Fruit fly (Drosophila melanogaster) whole organism, embryonic: Measurements from ENCODE around the gene CG5515.

Experiments
- Atf-2 ChIP-seq: fragments of 200-800 bp; sonication (Bioruptor generic); optimal IDR thresholded peaks from 2 replicates; lab custom pipeline; 2016; ENCODE audit warnings: missing biosample characterization, missing genetic modification characterization
- CG10979 ChIP-seq: fragments of 200-800 bp; sonication (Bioruptor generic); optimal IDR thresholded peaks from 2 replicates; lab custom pipeline; 2018; ENCODE audit warnings: missing biosample characterization, mild to moderate bottlenecking, missing genetic modification characterization, moderate library complexity
- CG12219 ChIP-seq: fragments of 200-800 bp; sonication (Bioruptor generic); optimal IDR thresholded peaks from 3 replicates; lab custom pipeline; 2018; ENCODE audit warnings: missing biosample characterization, mild to moderate bottlenecking, missing genetic modification characterization
- CG12942 ChIP-seq: fragments of 200-800 bp; sonication (Bioruptor generic); optimal IDR thresholded peaks from 3 replicates; lab custom pipeline; 2016; ENCODE audit warnings: missing biosample characterization, missing genetic modification characterization
- CG13624 ChIP-seq: fragments of 200-800 bp; sonication (Bioruptor generic); optimal IDR thresholded peaks from 2 replicates; lab custom pipeline; 2016; ENCODE audit warnings: missing biosample characterization, missing genetic modification characterization
- CG15479 ChIP-seq: fragments of 200-800 bp; sonication (Bioruptor generic); optimal IDR thresholded peaks from 3 replicates; lab custom pipeline; 2019; ENCODE audit warnings: missing biosample characterization, mild to moderate bottlenecking, missing genetic modification characterization, moderate library complexity
- CG1603 ChIP-seq: fragments of 200-800 bp; sonication (Bioruptor generic); optimal IDR thresholded peaks from 2 replicates; lab custom pipeline; 2019; ENCODE audit warnings: missing biosample characterization, mild to moderate bottlenecking, missing genetic modification characterization, moderate library complexity
- CG16813 ChIP-seq: fragments of 200-800 bp; sonication (Bioruptor generic); IDR thresholded peaks from 3 replicates; pipeline ENCODE4 v1.3.6; 2022; ENCODE audit warnings: missing biosample characterization, missing genetic modification characterization; ENCODE audit not compliant: partially characterized antibody
- CG17361 ChIP-seq: fragments of 200-800 bp; sonication (Bioruptor generic); IDR thresholded peaks from 3 replicates; pipeline ENCODE4 v1.3.6; 2022; ENCODE audit warnings: missing biosample characterization, missing genetic modification characterization
- CG18599 ChIP-seq: fragments of 200-800 bp; sonication (Bioruptor generic); optimal IDR thresholded peaks from 3 replicates; lab custom pipeline; 2017; ENCODE audit warnings: missing biosample characterization, missing genetic modification characterization, mild to moderate bottlenecking, moderate library complexity, missing genetic modification reagents
- CG2712 ChIP-seq: fragments of 200-800 bp; optimal IDR thresholded peaks from 3 replicates; lab custom pipeline; 2019; ENCODE audit warnings: missing biosample characterization, mild to moderate bottlenecking, missing genetic modification characterization, moderate library complexity
- CG2889 ChIP-seq: fragments of 200-800 bp; sonication (Bioruptor generic); IDR thresholded peaks from 3 replicates; pipeline ENCODE4 v1.3.6; 2022; ENCODE audit warnings: missing biosample characterization, missing genetic modification characterization
- CG30020 ChIP-seq: fragments of 200-800 bp; optimal IDR thresholded peaks from 2 replicates; lab custom pipeline; 2019; ENCODE audit warnings: missing biosample characterization, mild to moderate bottlenecking, missing genetic modification characterization, moderate library complexity
- CG30403 ChIP-seq: fragments of 200-800 bp; sonication (Bioruptor generic); optimal IDR thresholded peaks from 3 replicates; lab custom pipeline; 2016; ENCODE audit warnings: missing biosample characterization, missing genetic modification characterization
- CG4360 ChIP-seq: fragments of 200-800 bp; sonication (Bioruptor generic); IDR thresholded peaks from 2 replicates; pipeline ENCODE4 v1.3.6; 2022; ENCODE audit warnings: missing biosample characterization, missing genetic modification characterization
- CG5245 ChIP-seq: fragments of 200-800 bp; sonication (Bioruptor generic); optimal IDR thresholded peaks from 3 replicates; lab custom pipeline; 2016; ENCODE audit warnings: missing biosample characterization, missing genetic modification characterization
- CG6791 ChIP-seq: fragments of 200-800 bp; sonication (Bioruptor generic); IDR thresholded peaks from 3 replicates; pipeline ENCODE4 v1.3.6; 2022; ENCODE audit warnings: missing biosample characterization, missing genetic modification characterization; ENCODE audit not compliant: partially characterized antibody
- CG8089 ChIP-seq: fragments of 200-800 bp; sonication (Bioruptor generic); optimal IDR thresholded peaks from 3 replicates; lab custom pipeline; 2016; ENCODE audit warnings: missing biosample characterization, missing genetic modification characterization
- CG8359 ChIP-seq: fragments of 200-800 bp; sonication (Bioruptor generic); optimal IDR thresholded peaks from 2 replicates; lab custom pipeline; 2017; ENCODE audit warnings: missing biosample characterization, mild to moderate bottlenecking, missing genetic modification characterization, borderline replicate concordance
- CG8478 ChIP-seq: fragments of >200 bp; optimal IDR thresholded peaks from 2 replicates; lab custom pipeline; 2018
- D ChIP-seq, 2 experiments: fragments of 200-800 bp in 1 of 2; fragments of >200 bp in 1 of 2; sonication (Bioruptor generic) in 1 of 2; optimal IDR thresholded peaks; 2 replicates in 1 of 2; 3 replicates in 1 of 2; lab custom pipeline; 2017; ENCODE audit warnings: mild to moderate bottlenecking in 1 of 2, missing biosample characterization in 1 of 2, missing genetic modification characterization in 1 of 2, missing genetic modification reagents in 1 of 2
- Dfd ChIP-seq, 2 experiments: fragments of >200 bp; optimal IDR thresholded peaks; 2 replicates each; lab custom pipeline; 2017; ENCODE audit warnings: missing biosample characterization in 2 of 2, missing genetic modification characterization in 2 of 2
- Ets97D ChIP-seq: fragments of 200-800 bp; sonication (Bioruptor generic); optimal IDR thresholded peaks from 3 replicates; lab custom pipeline; 2016; ENCODE audit warnings: missing biosample characterization, missing genetic modification characterization
- HHEX ChIP-seq: fragments of 200-800 bp; sonication (Bioruptor generic); optimal IDR thresholded peaks from 3 replicates; lab custom pipeline; 2017; ENCODE audit warnings: missing biosample characterization, mild to moderate bottlenecking, missing genetic modification characterization, missing genetic modification reagents
- Side ChIP-seq: fragments of 200-800 bp; sonication (Bioruptor generic); optimal IDR thresholded peaks from 2 replicates; lab custom pipeline; 2016; ENCODE audit warnings: missing biosample characterization, missing genetic modification characterization
- Vsx1 ChIP-seq: fragments of 200-800 bp; sonication (Bioruptor generic); optimal IDR thresholded peaks from 2 replicates; lab custom pipeline; 2017; ENCODE audit warnings: missing biosample characterization, mild to moderate bottlenecking, missing genetic modification characterization, missing genetic modification reagents
- cad ChIP-seq: fragments of >200 bp; optimal IDR thresholded peaks from 2 replicates; lab custom pipeline; 2017; ENCODE audit warnings: missing biosample characterization, missing genetic modification characterization
- chm ChIP-seq: fragments of 200-800 bp; sonication (Bioruptor generic); IDR thresholded peaks from 2 replicates; pipeline ENCODE4 v1.3.6; 2022; ENCODE audit warnings: missing biosample characterization, missing genetic modification characterization
- dm ChIP-seq: fragments of 200-800 bp; sonication (Bioruptor generic); optimal IDR thresholded peaks from 3 replicates; lab custom pipeline; 2016; ENCODE audit warnings: missing biosample characterization, missing genetic modification characterization
- emc ChIP-seq: fragments of 200-800 bp; sonication (Bioruptor generic); optimal IDR thresholded peaks from 2 replicates; lab custom pipeline; 2016; ENCODE audit warnings: missing biosample characterization, missing genetic modification characterization
- prd ChIP-seq, 3 experiments: fragments of >200 bp in 2 of 3; fragments of 200-800 bp in 1 of 3; sonication (Bioruptor generic) in 1 of 3; optimal IDR thresholded peaks in 2 of 3; IDR thresholded peaks in 1 of 3; 2 replicates in 2 of 3; 3 replicates in 1 of 3; pipeline versions ENCODE4 v1.3.6 to Lab custom; 2017 to 2022; ENCODE audit warnings: missing biosample characterization in 1 of 3, missing genetic modification characterization in 1 of 3
- pum ChIP-seq: fragments of 200-800 bp; sonication (Bioruptor generic); optimal IDR thresholded peaks from 2 replicates; lab custom pipeline; 2016; ENCODE audit warnings: missing biosample characterization, missing genetic modification characterization
- slbo ChIP-seq: fragments of 200-800 bp; sonication (Bioruptor generic); IDR thresholded peaks from 2 replicates; pipeline ENCODE4 v1.3.6; 2022; ENCODE audit warnings: missing biosample characterization, missing genetic modification characterization
- slou ChIP-seq: fragments of 200-800 bp; sonication (Bioruptor generic); optimal IDR thresholded peaks from 3 replicates; lab custom pipeline; 2016; ENCODE audit warnings: missing biosample characterization, missing genetic modification characterization
- slp2 ChIP-seq: fragments of 200-800 bp; sonication (Bioruptor generic); optimal IDR thresholded peaks from 2 replicates; lab custom pipeline; 2016; ENCODE audit warnings: missing biosample characterization, missing genetic modification characterization
- ssp ChIP-seq: fragments of 200-800 bp; sonication (Bioruptor generic); IDR thresholded peaks from 2 replicates; pipeline ENCODE4 v1.3.6; 2022; ENCODE audit warnings: missing biosample characterization, missing genetic modification characterization
- twi ChIP-seq: fragments of 200-800 bp; optimal IDR thresholded peaks from 2 replicates; lab custom pipeline; 2019; ENCODE audit warnings: missing biosample characterization, mild to moderate bottlenecking, missing genetic modification characterization, moderate library complexity
- usp ChIP-seq: fragments of >200 bp; optimal IDR thresholded peaks from 2 replicates; lab custom pipeline; 2017; ENCODE audit warnings: missing biosample characterization, missing genetic modification characterization
- wdn ChIP-seq: fragments of 200-800 bp; sonication (Bioruptor generic); IDR thresholded peaks from 2 replicates; pipeline ENCODE4 v1.3.6; 2022; ENCODE audit warnings: missing biosample characterization, missing genetic modification characterization
- zfh1 ChIP-seq: fragments of 200-800 bp; sonication (Bioruptor generic); IDR thresholded peaks from 3 replicates; pipeline ENCODE4 v1.3.6; 2022; ENCODE audit warnings: missing biosample characterization, missing genetic modification characterization
- zfh2 ChIP-seq: fragments of 200-800 bp; sonication (Bioruptor generic); optimal IDR thresholded peaks from 2 replicates; lab custom pipeline; 2016; ENCODE audit warnings: missing biosample characterization, missing genetic modification characterization

The CG5515 gene

DNA sequence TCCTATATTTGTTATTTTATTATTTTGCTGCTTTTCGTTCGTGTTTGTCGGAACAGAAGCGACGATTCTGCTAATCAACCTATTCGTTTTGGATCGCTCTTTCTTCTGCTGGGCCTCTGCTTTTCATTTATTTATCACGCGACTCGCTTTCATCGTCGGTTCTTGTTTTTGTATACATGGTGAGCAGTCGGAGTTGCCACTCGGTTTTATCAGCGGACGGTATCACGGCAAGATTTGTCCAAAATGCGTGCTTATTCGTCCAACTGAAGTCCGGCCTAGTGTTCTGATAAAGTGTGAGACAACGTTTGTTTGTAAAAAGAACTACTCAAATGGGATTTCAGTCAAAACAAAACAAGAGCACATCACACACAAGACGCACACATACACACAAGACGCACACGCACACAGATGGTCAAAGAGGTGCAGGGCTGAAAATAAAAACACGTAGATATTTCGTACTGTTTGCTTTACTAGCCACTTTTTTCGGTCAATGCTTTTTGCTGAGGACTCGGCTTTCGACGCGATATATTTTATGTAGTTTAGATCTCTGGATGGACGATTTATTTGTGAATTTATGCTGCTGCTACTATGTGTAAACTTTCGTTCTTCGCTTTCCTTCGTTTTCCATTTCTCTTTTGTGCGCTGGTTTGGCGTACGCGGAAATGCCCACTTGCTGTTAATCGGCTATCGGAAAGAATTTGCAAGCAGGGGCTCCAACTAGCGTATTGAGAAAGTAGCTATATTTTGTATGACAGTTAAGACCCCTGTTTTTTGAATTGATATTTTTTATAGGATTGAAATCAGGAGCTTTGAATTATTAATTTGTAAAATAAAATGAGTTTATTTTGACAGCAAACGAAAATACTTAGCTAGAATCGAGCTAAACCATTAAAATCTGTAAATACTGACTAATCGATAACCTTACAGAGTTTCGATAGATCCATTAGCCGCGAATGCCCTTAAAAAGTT is 32.9 kb upstream of the CG5515 start, which contains the start of gene twin (continued):
- no peak for TF ChIP-seq prd (optimal IDR thresholded peaks at IDR 0.05; lab: Kevin White, UChicago)
- peak; percentile 58 for TF ChIP-seq prd (GFP tag; IDR thresholded peaks at IDR 0.05; lab: Robert Waterston, UW)
- peak; percentile 39 for TF ChIP-seq CG10979
- TF ChIP-seq ssp, result peak; percentile 35; the same call in 1 of the 2 replicates
- no peak for TF ChIP-seq D (optimal IDR thresholded peaks at IDR 0.05; lab: Kevin White, UChicago)
- no peak for TF ChIP-seq D (GFP tag; optimal IDR thresholded peaks at IDR 0.05; lab: Kevin White, UChicago)
- TF ChIP-seq cad (GFP tag; lab: Kevin White, UChicago), result no peak
- peak; percentile 73 for TF ChIP-seq CG16813 (GFP tag; lab: Robert Waterston, UW)
- TF ChIP-seq wdn, result peak; percentile 29; the same call in 1 of the 2 replicates
- peak; percentile 16 for TF ChIP-seq CG12942 (GFP tag; lab: Kevin White, UChicago)
- TF ChIP-seq pum, result peak; percentile 70
- TF ChIP-seq CG6791 (GFP tag; lab: Robert Waterston, UW), result peak; percentile 68
- TF ChIP-seq dm (GFP tag; lab: Kevin White, UChicago), result peak; percentile 22
- TF ChIP-seq twi (tag; lab: Kevin White, UChicago), result peak; percentile 38
- peak; percentile 70 for TF ChIP-seq CG17361
- peak; percentile 72 for TF ChIP-seq zfh2 (GFP tag; lab: Kevin White, UChicago)
- peak; percentile 79 for TF ChIP-seq Ets97D (GFP tag; lab: Kevin White, UChicago)
- no peak for TF ChIP-seq CG12219 (GFP tag; lab: Kevin White, UChicago)
- peak; percentile 64 for TF ChIP-seq CG30020 (tag; lab: Kevin White, UChicago)
- TF ChIP-seq CG4360 (GFP tag; lab: Robert Waterston, UW), result peak; percentile 15; the same call in 1 of the 2 replicates
- peak; percentile 42 for TF ChIP-seq CG8089 (GFP tag; lab: Kevin White, UChicago)
- TF ChIP-seq Atf-2, result peak; percentile 47
- TF ChIP-seq Dfd (GFP tag; optimal IDR thresholded peaks at IDR 0.05; lab: Kevin White, UChicago), result no peak
- TF ChIP-seq CG2889, result 0 out of 3 replicates have a peak, but pooled peaks have one; percentile 23
- TF ChIP-seq CG8359 (GFP tag; lab: Kevin White, UChicago), result no peak
- TF ChIP-seq CG2712, result peak; percentile 60
- TF ChIP-seq CG1603 (tag; lab: Kevin White, UChicago), result peak; percentile 4
- peak; percentile 53 for TF ChIP-seq CG18599
- TF ChIP-seq CG30403 (GFP tag; lab: Kevin White, UChicago), result peak; percentile 74
- TF ChIP-seq usp, result no peak
- no peak for TF ChIP-seq slp2 (GFP tag; lab: Kevin White, UChicago)
- peak; percentile 37 for TF ChIP-seq CG8478 (lab: Kevin White, UChicago)
- peak; percentile 41 for TF ChIP-seq HHEX (GFP tag; lab: Kevin White, UChicago)
- TF ChIP-seq Vsx1 (GFP tag; lab: Kevin White, UChicago), result no peak
- TF ChIP-seq CG13624 (GFP tag; lab: Kevin White, UChicago), result peak; percentile 58
- peak; percentile 28 for TF ChIP-seq CG5245 (GFP tag; lab: Kevin White, UChicago)
- TF ChIP-seq emc, result peak; percentile 14
- no peak for TF ChIP-seq CG15479 (GFP tag; lab: Kevin White, UChicago)
- peak; percentile 19 for TF ChIP-seq slou (GFP tag; lab: Kevin White, UChicago)
- peak; percentile 80 for TF ChIP-seq slbo (GFP tag; lab: Robert Waterston, UW)
- TF ChIP-seq Side (GFP tag; lab: Kevin White, UChicago), result peak; percentile 51
- TF ChIP-seq chm (GFP tag; lab: Robert Waterston, UW), result no peak
- TF ChIP-seq zfh1 (GFP tag; lab: Robert Waterston, UW), result peak; percentile 34; the same call in 1 of the 3 replicates
- TF ChIP-seq, all 482 proteins: peak for 273
